Worm (Caenorhabditis elegans) whole organism, mixed stage, embryonic: ENCODE results near the gene snr-6.

Source experiments
- lin-13 ChIP-seq: fragments of 150-350 bp; optimal IDR thresholded peaks from 2 replicates; lab custom pipeline; 2014; ENCODE audit warnings: missing biosample characterization, missing genetic modification characterization
- lsy-2 ChIP-seq: fragments of 150-350 bp; optimal IDR thresholded peaks from 2 replicates; lab custom pipeline; 2014; ENCODE audit warnings: missing biosample characterization, missing genetic modification characterization
- mab-5 ChIP-seq: fragments of 150-350 bp; optimal IDR thresholded peaks from 2 replicates; lab custom pipeline; 2014; ENCODE audit warnings: missing biosample characterization, missing genetic modification characterization
- nhr-12 ChIP-seq: fragments of 150-350 bp; optimal IDR thresholded peaks from 2 replicates; lab custom pipeline; 2014; ENCODE audit warnings: missing biosample characterization, missing genetic modification characterization
- nhr-237 ChIP-seq: fragments of 150-350 bp; optimal IDR thresholded peaks from 2 replicates; lab custom pipeline; 2014; ENCODE audit warnings: missing biosample characterization, missing genetic modification characterization
- nhr-28 ChIP-seq: fragments of 150-350 bp; optimal IDR thresholded peaks from 2 replicates; lab custom pipeline; 2014; ENCODE audit warnings: missing biosample characterization, missing genetic modification characterization
- nhr-76 ChIP-seq: sonication (generic microtip); optimal IDR thresholded peaks from 2 replicates; lab custom pipeline; 2017; ENCODE audit warnings: missing biosample characterization, missing genetic modification characterization
- snpc-4 ChIP-seq: fragments of 150-350 bp; optimal IDR thresholded peaks from 2 replicates; lab custom pipeline; 2014; ENCODE audit warnings: missing biosample characterization, missing genetic modification characterization
- unc-39 ChIP-seq: fragments of 150-350 bp; optimal IDR thresholded peaks from 2 replicates; lab custom pipeline; 2014; ENCODE audit warnings: missing biosample characterization, missing genetic modification characterization
- unc-62 ChIP-seq: fragments of 150-350 bp; optimal IDR thresholded peaks from 2 replicates; lab custom pipeline; 2014; ENCODE audit warnings: missing biosample characterization, missing genetic modification reagents, missing genetic modification characterization

DNA sequence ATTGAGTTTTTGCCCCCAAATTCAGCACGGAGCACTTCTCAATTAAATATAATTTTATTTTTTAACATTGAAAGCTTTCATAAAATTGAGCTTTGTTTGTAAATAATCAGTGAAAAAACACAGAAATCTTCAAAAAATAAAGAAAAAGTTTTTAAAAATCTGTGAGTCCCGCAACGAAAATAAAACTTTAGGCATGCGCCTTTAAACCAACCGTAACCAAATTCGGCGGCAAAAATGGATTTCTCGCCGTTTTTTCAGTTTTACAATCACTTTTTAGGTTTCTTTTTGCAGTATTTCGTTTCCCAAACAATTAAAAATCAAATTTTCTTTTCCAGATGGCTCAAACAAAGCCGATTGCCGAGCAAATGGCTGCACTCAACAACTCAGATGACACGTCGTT lies 2.9 kb downstream of the snr-6 start, which contains the start of gene pie-1:
- TF ChIP-seq unc-62 (GFP tag; lab: Kevin White, UChicago) (no peak), lin-13 (tag; lab: Kevin White, UChicago) (no peak), mab-5 (tag; lab: Kevin White, UChicago) (no peak), nhr-237 (tag; lab: Kevin White, UChicago) (no peak), nhr-76 (tag; lab: Kevin White, UChicago) (no peak), nhr-28 (no peak), snpc-4 (tag; lab: Kevin White, UChicago) (no peak), nhr-12 (no peak), lsy-2 (tag; lab: Kevin White, UChicago) (no peak), unc-39 (tag; lab: Kevin White, UChicago) (no peak)
